Fruit fly (Drosophila melanogaster): ENCODE data around the gene koko.
A peak's percentile ranks its signal among the peaks of the same experiment; 100 is the strongest.

Gene koko

DNA sequence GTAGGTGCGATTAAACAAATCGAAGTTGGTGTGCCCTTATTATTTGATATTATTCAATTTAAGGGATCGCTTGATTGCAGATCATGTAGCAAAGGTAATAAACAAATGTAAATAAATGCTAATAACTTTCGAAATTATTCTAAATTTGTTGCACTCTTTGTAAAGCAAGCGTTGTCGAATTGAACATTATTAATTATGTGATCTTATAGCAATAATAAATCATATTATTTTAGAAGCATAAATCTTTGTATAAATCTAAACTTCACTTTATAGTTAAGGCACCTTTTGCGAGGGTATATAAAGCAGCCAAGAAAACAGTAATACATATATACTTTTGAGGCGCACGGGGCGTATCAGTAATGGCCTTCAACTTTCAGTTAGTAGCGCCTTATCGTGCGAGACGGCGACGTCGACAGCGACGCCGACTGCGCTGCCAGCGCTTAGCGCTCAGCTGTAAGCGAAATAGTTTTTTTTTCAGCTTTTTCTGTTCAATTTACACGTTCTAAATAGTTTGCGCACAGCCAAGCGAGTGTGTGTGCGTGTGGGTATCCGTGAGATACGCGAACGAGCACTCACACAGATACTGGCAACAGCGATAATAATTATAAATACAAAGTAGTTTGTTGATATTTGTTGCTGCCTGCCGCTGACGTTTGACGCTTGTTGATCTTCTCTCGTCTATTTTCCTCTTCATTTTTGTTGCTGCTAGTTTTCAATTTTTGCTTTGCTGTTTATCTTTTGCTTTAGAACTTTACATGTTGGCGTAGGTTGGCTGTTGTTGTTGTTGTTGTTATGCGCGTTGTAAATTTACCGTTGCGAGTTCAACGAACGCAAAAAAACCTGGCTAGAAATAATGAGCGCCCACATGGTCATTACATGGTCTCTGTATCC lies 36.2 kb downstream of the koko start (continued):
- TF ChIP-seq Atf3 (GFP tag; optimal IDR thresholded peaks at IDR 0.05) (no peak), Gsc (GFP tag; IDR thresholded peaks at IDR 0.05) (no peak), Side (GFP tag; optimal IDR thresholded peaks at IDR 0.05) (peak; percentile 54), Awh (GFP tag; IDR thresholded peaks at IDR 0.05) (peak; percentile 65; the same call in 1 of the 2 replicates), CG43689 (GFP tag; IDR thresholded peaks at IDR 0.05) (0 out of 2 replicates have a peak, but pooled peaks have one; percentile 24), Bteb2 (GFP tag; optimal IDR thresholded peaks at IDR 0.05) (peak; percentile 35), CG17361 (GFP tag; IDR thresholded peaks at IDR 0.05) (peak; percentile 62), Hr78 (GFP tag; optimal IDR thresholded peaks at IDR 0.05) (peak in 1 of 2 experiments; percentile 2), Bgb (GFP tag; IDR thresholded peaks at IDR 0.05; ENCODE audit: partially characterized antibody) (no peak), lilli (GFP tag; optimal IDR thresholded peaks at IDR 0.05) (peak; percentile 52), CG15479 (GFP tag; optimal IDR thresholded peaks at IDR 0.05) (no peak), fd96Cb (tag; optimal IDR thresholded peaks at IDR 0.05) (peak; percentile 37), fd64A (GFP tag; optimal IDR thresholded peaks at IDR 0.05) (peak; percentile 78), Trl (optimal IDR thresholded peaks at IDR 0.05) (no peak), Trl (GFP tag; optimal IDR thresholded peaks at IDR 0.05) (peak; percentile 57), lola (GFP tag; optimal IDR thresholded peaks at IDR 0.05) (no peak), pros (GFP tag; optimal IDR thresholded peaks at IDR 0.05) (no peak), p53 (GFP tag; optimal IDR thresholded peaks at IDR 0.05) (peak; percentile 39), gce (GFP tag; IDR thresholded peaks at IDR 0.05) (0 out of 3 replicates have a peak, but pooled peaks have one; percentile 39), Atf6 (GFP tag; IDR thresholded peaks at IDR 0.05) (peak; percentile 69), CG14014 (GFP tag; IDR thresholded peaks at IDR 0.05) (peak; percentile 64), CG8089 (GFP tag; optimal IDR thresholded peaks at IDR 0.05) (peak; percentile 15), zfh2 (GFP tag; optimal IDR thresholded peaks at IDR 0.05) (no peak), sens (GFP tag) (peak; percentile 91), CG2678 (tag; optimal IDR thresholded peaks at IDR 0.05) (peak; percentile 81), tin (GFP tag; optimal IDR thresholded peaks at IDR 0.05) (no peak), CG6765 (GFP tag; optimal IDR thresholded peaks at IDR 0.05) (peak; percentile 34), NK7.1 (GFP tag; optimal IDR thresholded peaks at IDR 0.05) (peak; percentile 20), crp (GFP tag; optimal IDR thresholded peaks at IDR 0.05) (no peak), wek (GFP tag; optimal IDR thresholded peaks at IDR 0.05) (peak; percentile 70), mam (GFP tag; optimal IDR thresholded peaks at IDR 0.05) (peak; percentile 23), Rfx (GFP tag; IDR thresholded peaks at IDR 0.05) (peak; percentile 61), vnd (GFP tag; IDR thresholded peaks at IDR 0.05; ENCODE audit: partially characterized antibody) (no peak), Adf1 (GFP tag; IDR thresholded peaks at IDR 0.05) (peak; percentile 99), Vsx1 (GFP tag; optimal IDR thresholded peaks at IDR 0.05) (peak; percentile 68), croc (GFP tag; conservative IDR thresholded peaks at IDR 0.05) (no peak), CG12942 (GFP tag; optimal IDR thresholded peaks at IDR 0.05) (peak; percentile 13), emc (GFP tag; optimal IDR thresholded peaks at IDR 0.05) (peak; percentile 5), CG18619 (GFP tag; optimal IDR thresholded peaks at IDR 0.05) (peak; percentile 31), Atf-2 (GFP tag; optimal IDR thresholded peaks at IDR 0.05) (no peak), shn (GFP tag; optimal IDR thresholded peaks at IDR 0.05) (peak; percentile 22), tap (tag; optimal IDR thresholded peaks at IDR 0.05) (no peak), CG7839 (tag; optimal IDR thresholded peaks at IDR 0.05) (peak; percentile 72), CG32532 (GFP tag; IDR thresholded peaks at IDR 0.05) (peak; percentile 39), bsh (GFP tag; optimal IDR thresholded peaks at IDR 0.05) (peak in 1 of 2 experiments; percentile 62), ftz-f1 (GFP tag; optimal IDR thresholded peaks at IDR 0.05) (peak; percentile 94), Xbp1 (GFP tag; optimal IDR thresholded peaks at IDR 0.05) (peak; percentile 44), HLHmδ (GFP tag; optimal IDR thresholded peaks at IDR 0.05) (no peak), nerfin-1 (tag; optimal IDR thresholded peaks at IDR 0.05) (no peak)
